Fruit fly (Drosophila melanogaster): ENCODE data around the gene CG42634.

Gene CG42634

dm6 chr2L:18007635-18008034 lies at the start of gene CG42634, which contains the start of gene CG42635:
Gene CG42634, plus strand, starts transcription at chr2L:18007935.
Gene CG42635, plus strand, starts transcription at chr2L:18007935.
- TF ChIP-seq CG17801 (GFP tag; optimal IDR thresholded peaks at IDR 0.05; ENCODE audit: partially characterized antibody), result no peak

dm6 chr2L:17958306-17958705 lies 49.4 kb upstream of the CG42634 start:
- TF ChIP-seq CG17801 (GFP tag; optimal IDR thresholded peaks at IDR 0.05; ENCODE audit: partially characterized antibody), result no peak

DNA sequence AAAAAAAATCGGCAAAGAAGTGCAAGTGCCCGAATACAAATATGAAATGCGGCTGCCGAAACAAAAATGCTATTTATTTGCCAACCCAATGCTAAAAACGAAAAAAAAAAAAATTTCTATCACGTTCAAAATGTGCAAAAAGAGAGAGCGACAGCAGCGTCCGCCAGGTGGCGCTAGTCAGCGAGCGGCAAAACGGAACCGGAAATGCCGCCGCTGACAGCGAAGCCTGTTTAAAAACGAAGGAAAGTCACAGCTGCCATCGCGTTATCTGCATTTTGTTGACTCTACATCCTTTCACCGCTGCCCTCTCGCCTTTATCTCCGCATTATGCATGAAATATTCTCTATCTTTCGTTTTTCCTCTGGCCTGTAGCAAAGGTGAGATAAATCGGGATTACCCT lies 47.5 kb upstream of the CG42634 start:
- no peak for TF ChIP-seq CG17801 (GFP tag; optimal IDR thresholded peaks at IDR 0.05; ENCODE audit: partially characterized antibody)

DNA sequence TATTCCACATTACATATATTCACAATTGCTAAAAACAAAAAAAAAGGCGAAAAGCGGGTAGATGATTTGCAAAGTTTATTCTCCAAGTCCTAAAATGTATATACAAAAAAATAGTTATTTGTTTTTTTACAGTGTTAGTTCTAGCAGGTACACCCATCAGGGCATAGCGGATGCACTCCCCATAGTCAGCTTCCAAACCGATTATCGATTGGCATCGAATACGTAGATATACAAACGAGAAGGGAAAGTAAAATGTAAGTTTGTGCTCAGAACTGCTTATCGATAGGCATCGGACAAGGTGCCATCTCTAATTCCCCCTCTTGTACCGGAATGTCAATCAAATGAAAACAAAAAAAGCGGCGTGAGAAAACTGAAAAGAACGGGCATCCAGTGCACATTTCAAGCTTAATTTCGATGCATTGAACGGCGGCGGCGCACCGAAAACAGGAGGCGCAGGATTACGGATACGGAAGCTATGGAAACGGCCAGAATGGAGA lies 44.6 kb upstream of the CG42634 start, which contains the start of gene CG5674:
Gene CG5674 (plus strand): TSS at position 309 of the 497 bp plus-strand sequence.
- no peak for TF ChIP-seq CG17801 (GFP tag; optimal IDR thresholded peaks at IDR 0.05; ENCODE audit: partially characterized antibody)

- no peak for TF ChIP-seq CG17801 (GFP tag; optimal IDR thresholded peaks at IDR 0.05; ENCODE audit: partially characterized antibody)
Measured at dm6 chr2L:17963710-17964109, 44.0 kb upstream of the CG42634 start.

DNA sequence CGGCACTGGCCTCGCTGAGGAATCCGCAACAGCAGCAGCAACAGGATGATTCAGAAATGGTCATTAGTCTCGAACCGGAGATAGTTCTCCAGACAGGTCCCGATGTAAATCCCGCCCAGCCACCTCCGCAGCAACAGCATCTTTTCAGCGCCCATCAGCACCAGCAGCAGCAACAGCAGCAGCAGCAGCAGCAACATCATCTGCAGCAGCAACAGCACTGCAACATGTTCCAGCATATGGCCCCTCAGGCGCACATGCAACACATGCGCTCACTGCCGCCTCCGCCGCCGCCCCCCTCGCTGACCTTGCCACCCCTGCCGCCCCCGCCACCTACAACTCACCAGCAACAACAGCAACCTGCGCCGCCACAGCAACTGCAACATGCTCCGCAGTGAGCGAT lies 34.7 kb upstream of the CG42634 start:
- no peak for TF ChIP-seq CG17801 (GFP tag; optimal IDR thresholded peaks at IDR 0.05; ENCODE audit: partially characterized antibody)

DNA sequence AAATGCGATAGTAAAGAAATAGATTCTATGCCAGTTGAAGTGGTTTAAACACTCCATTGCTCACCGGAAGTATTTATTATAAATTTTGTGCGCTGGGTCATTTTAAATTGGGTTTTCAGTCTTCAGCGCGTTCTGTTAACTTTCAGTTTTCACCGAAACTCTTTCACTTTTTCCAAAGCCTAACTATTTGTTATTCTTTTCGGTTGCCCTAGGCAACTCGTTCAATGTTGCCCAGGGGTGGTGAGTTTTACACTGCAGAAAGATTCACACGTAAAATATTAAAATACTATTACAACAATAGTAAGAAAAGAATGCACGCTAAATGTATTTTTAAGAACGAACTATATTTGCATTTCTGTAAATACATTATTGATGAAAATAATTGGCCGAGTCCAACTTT lies 25.4 kb upstream of the CG42634 start, which contains the start of gene btv:
Gene btv (minus strand): TSS at position 101 of the 400 bp plus-strand sequence.
- TF ChIP-seq CG17801 (GFP tag; optimal IDR thresholded peaks at IDR 0.05; ENCODE audit: partially characterized antibody), result no peak

DNA sequence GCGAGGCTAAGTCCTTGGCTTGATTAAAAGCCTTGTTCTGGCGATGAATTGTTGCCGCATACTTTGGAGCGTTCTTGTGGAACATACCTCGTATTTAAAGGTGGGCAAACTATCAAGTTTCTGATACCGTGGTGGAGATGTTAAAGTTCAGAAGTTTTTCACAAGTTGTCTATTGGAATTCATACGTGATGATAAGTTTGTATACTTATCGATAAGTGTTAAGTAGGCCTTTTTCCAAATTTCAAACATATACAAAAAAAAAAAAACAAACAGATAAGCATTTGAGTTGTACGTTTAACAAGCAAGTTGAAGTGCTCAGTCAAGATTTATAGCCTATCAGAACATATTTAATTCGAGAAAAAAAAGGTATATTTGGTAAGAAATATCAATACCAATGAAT lies 21.6 kb upstream of the CG42634 start, which contains the start of gene CG5681:
Gene CG5681 (plus strand): TSS at position 301 of the 400 bp plus-strand sequence.
- no peak for TF ChIP-seq CG17801 (GFP tag; optimal IDR thresholded peaks at IDR 0.05; ENCODE audit: partially characterized antibody)

- TF ChIP-seq CG17801 (GFP tag; optimal IDR thresholded peaks at IDR 0.05; ENCODE audit: partially characterized antibody), result no peak
Measured at dm6 chr2L:17988955-17989354, 18.8 kb upstream of the CG42634 start.

DNA sequence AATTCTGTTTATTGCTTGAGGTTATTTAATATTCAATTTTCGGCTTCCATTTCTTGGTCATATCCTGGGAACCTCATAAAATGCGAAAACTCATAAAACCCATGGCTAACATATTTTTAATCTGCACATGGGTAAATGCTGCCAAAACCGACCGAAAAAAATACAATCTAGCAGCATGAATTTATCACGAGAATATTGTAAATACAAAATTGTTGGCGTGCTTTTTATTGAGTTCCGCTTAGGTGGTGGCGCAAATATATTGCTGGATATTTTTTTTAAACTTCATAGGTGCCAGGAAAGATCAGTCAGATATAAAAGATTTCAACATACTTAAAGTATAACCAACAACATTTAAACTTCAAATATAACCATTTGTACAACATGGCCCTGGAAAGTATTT lies 17.6 kb upstream of the CG42634 start, which contains the start of gene Prosbeta5R2:
Gene Prosbeta5R2 (plus strand): TSS at position 301 of the 400 bp plus-strand sequence.
- TF ChIP-seq CG17801 (GFP tag; optimal IDR thresholded peaks at IDR 0.05; ENCODE audit: partially characterized antibody), result no peak

- TF ChIP-seq CG17801 (GFP tag; optimal IDR thresholded peaks at IDR 0.05; ENCODE audit: partially characterized antibody), result no peak
Measured at dm6 chr2L:17990771-17991170, 17.0 kb upstream of the CG42634 start.

DNA sequence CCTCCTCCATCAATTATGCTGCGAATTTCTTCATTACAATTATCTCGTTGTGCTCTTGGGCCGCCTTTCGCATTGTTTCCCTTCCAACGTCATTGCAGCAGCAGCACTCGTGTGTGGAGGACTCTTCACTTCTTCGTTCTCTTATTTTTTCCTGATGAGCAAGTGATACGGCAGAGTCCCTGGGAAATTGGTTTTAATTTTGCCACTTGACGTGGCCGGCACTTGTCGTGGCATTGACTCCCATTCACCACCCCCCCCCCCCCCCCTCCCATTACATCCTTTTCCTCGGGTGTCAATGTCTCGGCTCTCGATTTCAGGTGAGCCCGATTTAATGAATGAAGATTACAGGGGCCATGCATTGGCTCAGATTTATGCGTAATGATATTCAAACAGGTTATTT lies 5.6 kb upstream of the CG42634 start:
- no peak for TF ChIP-seq CG17801 (GFP tag; optimal IDR thresholded peaks at IDR 0.05; ENCODE audit: partially characterized antibody)

dm6 chr2L:18003028-18003836 lies 4.5 kb upstream of the CG42634 start:
- TF ChIP-seq CG17801 (GFP tag; optimal IDR thresholded peaks at IDR 0.05; ENCODE audit: partially characterized antibody), result no peak

- TF ChIP-seq CG17801 (GFP tag; optimal IDR thresholded peaks at IDR 0.05; ENCODE audit: partially characterized antibody), result no peak
Measured at dm6 chr2L:18005481-18005880, 2.3 kb upstream of the CG42634 start.

DNA sequence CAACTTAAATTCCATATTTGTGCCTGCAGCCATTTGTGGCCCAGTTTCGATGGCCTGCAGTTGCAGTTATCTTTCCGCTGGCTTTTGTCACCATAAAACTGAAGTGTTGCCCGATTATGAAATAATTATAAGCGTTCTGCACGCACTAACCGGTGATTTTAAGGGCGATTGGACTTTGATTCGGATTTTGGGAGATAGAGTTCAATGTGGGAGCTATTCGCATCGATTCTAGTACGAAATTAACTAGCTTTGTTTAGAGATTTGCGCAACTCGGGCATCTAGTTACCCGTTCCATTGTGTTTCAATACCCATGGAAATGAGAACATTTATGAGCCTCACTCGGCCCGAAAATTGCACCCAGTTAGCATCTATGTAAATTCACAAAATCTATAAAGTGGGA lies 1.4 kb upstream of the CG42634 start, which contains the start of gene CG5693:
Gene CG5693 (plus strand): TSS at position 301 of the 400 bp plus-strand sequence.
- TF ChIP-seq CG17801 (GFP tag; optimal IDR thresholded peaks at IDR 0.05; ENCODE audit: partially characterized antibody), result no peak

- TF ChIP-seq CG17801 (GFP tag; optimal IDR thresholded peaks at IDR 0.05; ENCODE audit: partially characterized antibody), result no peak
Measured at dm6 chr2L:18007060-18007459, 675 bp upstream of the CG42634 start, which contains the start of gene CG42659. Gene CG42659, plus strand, starts transcription at chr2L:18007360.

Data from ovary, adult (tissue).